Worm (Caenorhabditis elegans): ENCODE measurements around the gene pgl-1.

ce11 chrIV:6971213-6971612 is 5.9 kb downstream of the pgl-1 start, which contains the start of gene ZK381.62:
- TF ChIP-seq lin-1 (GFP tag; IDR thresholded peaks at IDR 0.05) (no peak), ZK546.5 (tag; optimal IDR thresholded peaks at IDR 0.05) (no peak), zip-11 (GFP tag; IDR thresholded peaks at IDR 0.05) (no peak), Y48G9A.11 (GFP tag; IDR thresholded peaks at IDR 0.05) (no peak), nhr-25 (tag; optimal IDR thresholded peaks at IDR 0.05; ENCODE audit: borderline replicate concordance, insufficient read depth) (no peak), unc-130 (GFP tag; optimal IDR thresholded peaks at IDR 0.05) (no peak), zag-1 (tag; optimal IDR thresholded peaks at IDR 0.05) (no peak), lin-13 (GFP tag; optimal IDR thresholded peaks at IDR 0.05) (no peak), mdl-1 (tag; optimal IDR thresholded peaks at IDR 0.05) (no peak), vab-7 (GFP tag; IDR thresholded peaks at IDR 0.05) (no peak), mep-1 (tag; optimal IDR thresholded peaks at IDR 0.05) (no peak), fkh-10 (GFP tag; optimal IDR thresholded peaks at IDR 0.05) (no peak), tra-1 (GFP tag; IDR thresholded peaks at IDR 0.05) (no peak)
